Fruit fly (Drosophila melanogaster): Measurements from ENCODE around the gene CG8353.

CG8353 gene

dm6 chr2L:8232389-8232788 is 18.5 kb downstream of the CG8353 start (continued):
- TF ChIP-seq crol (GFP tag; IDR thresholded peaks at IDR 0.05) (no peak), prd (optimal IDR thresholded peaks at IDR 0.05) (no peak), prd (GFP tag; IDR thresholded peaks at IDR 0.05) (peak; percentile 52; the same call in 1 of the 3 replicates), CG8388 (GFP tag; optimal IDR thresholded peaks at IDR 0.05) (peak; percentile 4), unpg (GFP tag; optimal IDR thresholded peaks at IDR 0.05) (peak; percentile 8), CG9727 (GFP tag; optimal IDR thresholded peaks at IDR 0.05) (no peak), Awh (GFP tag; IDR thresholded peaks at IDR 0.05) (no peak), Rfx (GFP tag; IDR thresholded peaks at IDR 0.05) (peak; percentile 25; the same call in 1 of the 2 replicates), bsh (GFP tag; optimal IDR thresholded peaks at IDR 0.05) (peak; percentile 39 to 91), az2 (GFP tag; optimal IDR thresholded peaks at IDR 0.05) (peak; percentile 8), Ptx1 (GFP tag; IDR thresholded peaks at IDR 0.05) (peak; percentile 29; the same call in 1 of the 2 replicates), Blimp-1 (GFP tag; optimal IDR thresholded peaks at IDR 0.05) (peak; percentile 3), CG17328 (GFP tag; IDR thresholded peaks at IDR 0.05) (0 out of 2 replicates have a peak, but pooled peaks have one; percentile 10), Ada2b (GFP tag; IDR thresholded peaks at IDR 0.05) (0 out of 2 replicates have a peak, but pooled peaks have one; percentile 24), ci (GFP tag; IDR thresholded peaks at IDR 0.05) (peak; percentile 55; the same call in 1 of the 3 replicates), CG6689 (GFP tag; IDR thresholded peaks at IDR 0.05) (peak; percentile 28; the same call in 1 of the 2 replicates), CG6765 (GFP tag; optimal IDR thresholded peaks at IDR 0.05) (no peak), ind (GFP tag; optimal IDR thresholded peaks at IDR 0.05) (peak; percentile 13), sens-2 (GFP tag; IDR thresholded peaks at IDR 0.05) (0 out of 2 replicates have a peak, but pooled peaks have one; percentile 17), CG14441 (GFP tag; IDR thresholded peaks at IDR 0.05) (0 out of 2 replicates have a peak, but pooled peaks have one; percentile 13), CG7963 (GFP tag; IDR thresholded peaks at IDR 0.05; ENCODE audit: partially characterized antibody) (no peak), Ets65A (GFP tag) (peak; percentile 80), dpn (GFP tag; optimal IDR thresholded peaks at IDR 0.05) (peak in 1 of 2 experiments; percentile 30), MESR4 (GFP tag; optimal IDR thresholded peaks at IDR 0.05) (no peak), CG7357 (GFP tag; IDR thresholded peaks at IDR 0.05) (no peak), fd96Cb (tag; optimal IDR thresholded peaks at IDR 0.05) (peak; percentile 7), sens (GFP tag) (peak; percentile 58), CG10274 (GFP tag; optimal IDR thresholded peaks at IDR 0.05) (no peak), CG10267 (tag; optimal IDR thresholded peaks at IDR 0.05) (peak; percentile 6), CG1603 (tag; optimal IDR thresholded peaks at IDR 0.05) (peak; percentile 32), Adf1 (GFP tag; IDR thresholded peaks at IDR 0.05) (no peak), Xrp1 (GFP tag; IDR thresholded peaks at IDR 0.05) (0 out of 2 replicates have a peak, but pooled peaks have one; percentile 33), CG6813 (GFP tag; optimal IDR thresholded peaks at IDR 0.05) (no peak), Sox102F (GFP tag; optimal IDR thresholded peaks at IDR 0.05) (peak; percentile 27), Stat92E (GFP tag; optimal IDR thresholded peaks at IDR 0.05) (no peak), CG43689 (GFP tag; IDR thresholded peaks at IDR 0.05) (no peak), phol (tag; optimal IDR thresholded peaks at IDR 0.05) (peak; percentile 30), CG2712 (tag; optimal IDR thresholded peaks at IDR 0.05) (peak; percentile 8), CG11504 (tag; optimal IDR thresholded peaks at IDR 0.05) (peak; percentile 16), gcm (GFP tag; optimal IDR thresholded peaks at IDR 0.05) (no peak), CG10209 (GFP tag; optimal IDR thresholded peaks at IDR 0.05) (no peak), pzg (GFP tag; optimal IDR thresholded peaks at IDR 0.05) (no peak), Med (GFP tag) (peak; percentile 66), CG1024 (GFP tag; IDR thresholded peaks at IDR 0.05) (peak; percentile 19; the same call in 1 of the 2 replicates)

Data from whole organism, embryonic.